Worm (Caenorhabditis elegans) whole organism, L4/young adult: Measurements from ENCODE around the gene twk-7.
A peak's percentile ranks its signal among the peaks of the same experiment; 100 is the strongest.

ENCODE experiments used
- W03F9.2 ChIP-seq: fragments of 150-350 bp; optimal IDR thresholded peaks from 2 replicates; lab custom pipeline; 2014; ENCODE audit warnings: missing biosample characterization, missing genetic modification characterization
- him-1 ChIP-seq: sonication (generic microtip); optimal IDR thresholded peaks from 2 replicates; lab custom pipeline; 2016; ENCODE audit warnings: missing genotype, missing genetic modification reagents, missing genetic modification characterization, missing compliant biosample characterization

DNA sequence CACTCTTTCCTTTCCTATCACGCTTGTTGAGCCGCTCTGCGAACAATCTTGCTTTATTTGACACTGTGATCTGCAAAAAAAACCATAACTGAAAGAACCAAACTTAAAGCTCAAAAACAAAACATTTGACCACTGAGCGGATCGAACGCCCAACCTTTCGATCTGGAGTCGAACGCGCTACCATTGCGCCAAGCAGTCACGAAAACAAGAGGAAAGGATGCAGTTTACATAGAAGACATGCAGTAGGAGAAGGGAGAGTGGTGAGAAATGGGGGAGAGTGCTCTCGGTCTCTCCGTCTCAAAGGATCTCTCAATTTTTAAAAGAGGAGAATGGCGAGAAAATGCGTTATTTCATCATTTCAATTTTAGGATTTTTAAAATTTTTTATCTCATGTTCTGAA is 34.8 kb upstream of the twk-7 start:
- TF ChIP-seq him-1: peak; percentile 75
- peak; percentile 18 for TF ChIP-seq W03F9.2
